Worm (Caenorhabditis elegans) whole organism, L4 larva: Measurements from ENCODE around the gene tbx-2.

Experiments used
- ZK546.5 ChIP-seq, 2 experiments: sonication (generic microtip); optimal IDR thresholded peaks; 2 replicates each; lab custom pipeline; 2017; ENCODE audit warnings: missing biosample characterization in 2 of 2, missing genetic modification characterization in 2 of 2
- lin-39 ChIP-seq: fragments of 150-350 bp; optimal IDR thresholded peaks from 2 replicates; lab custom pipeline; 2014; ENCODE audit warnings: missing biosample characterization, missing genetic modification reagents, missing genetic modification characterization
- nhr-41 ChIP-seq: fragments of 200-800 bp; sonication (Bioruptor generic); IDR thresholded peaks from 2 replicates; pipeline ENCODE4 v1.3.6; 2022; ENCODE audit warnings: missing genetic modification reagents, missing genetic modification characterization, missing compliant biosample characterization
- tra-1 ChIP-seq: fragments of 200-800 bp; sonication (Bioruptor generic); IDR thresholded peaks from 2 replicates; pipeline ENCODE4 v1.3.6; 2022; ENCODE audit warnings: missing genetic modification reagents, missing genetic modification characterization, missing compliant biosample characterization
- zfp-2 ChIP-seq: sonication (generic microtip); optimal IDR thresholded peaks from 2 replicates; lab custom pipeline; 2016; ENCODE audit warnings: mild to moderate bottlenecking, missing genetic modification characterization, missing compliant biosample characterization

DNA sequence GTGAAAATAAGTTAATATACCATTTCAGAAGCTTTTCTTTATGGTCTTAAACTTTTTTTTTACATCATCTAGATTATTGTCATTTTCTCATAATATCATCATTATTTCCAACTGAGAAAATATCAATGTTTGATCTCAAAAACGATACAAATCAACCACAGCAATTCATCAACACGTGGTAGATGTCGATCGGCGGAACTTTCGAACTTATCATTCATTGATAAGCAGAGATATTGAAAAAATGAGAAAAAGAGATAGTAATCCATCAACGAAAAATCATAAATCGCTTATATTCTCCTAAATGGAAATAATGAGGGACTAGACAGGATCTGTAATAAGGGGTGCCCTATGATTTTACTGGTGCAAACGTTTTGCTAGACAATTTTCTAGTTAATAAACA lies 39.4 kb downstream of the tbx-2 start:
- TF ChIP-seq tra-1 (no peak), ZK546.5 (tag; optimal IDR thresholded peaks at IDR 0.05; lab: Kevin White, UChicago) (no peak), zfp-2 (no peak), nhr-41 (GFP tag; lab: Robert Waterston, UW) (no peak), lin-39 (tag; lab: Kevin White, UChicago) (no peak)
